Worm (Caenorhabditis elegans): ENCODE measurements around the gene B0336.12.

B0336.12 gene

DNA sequence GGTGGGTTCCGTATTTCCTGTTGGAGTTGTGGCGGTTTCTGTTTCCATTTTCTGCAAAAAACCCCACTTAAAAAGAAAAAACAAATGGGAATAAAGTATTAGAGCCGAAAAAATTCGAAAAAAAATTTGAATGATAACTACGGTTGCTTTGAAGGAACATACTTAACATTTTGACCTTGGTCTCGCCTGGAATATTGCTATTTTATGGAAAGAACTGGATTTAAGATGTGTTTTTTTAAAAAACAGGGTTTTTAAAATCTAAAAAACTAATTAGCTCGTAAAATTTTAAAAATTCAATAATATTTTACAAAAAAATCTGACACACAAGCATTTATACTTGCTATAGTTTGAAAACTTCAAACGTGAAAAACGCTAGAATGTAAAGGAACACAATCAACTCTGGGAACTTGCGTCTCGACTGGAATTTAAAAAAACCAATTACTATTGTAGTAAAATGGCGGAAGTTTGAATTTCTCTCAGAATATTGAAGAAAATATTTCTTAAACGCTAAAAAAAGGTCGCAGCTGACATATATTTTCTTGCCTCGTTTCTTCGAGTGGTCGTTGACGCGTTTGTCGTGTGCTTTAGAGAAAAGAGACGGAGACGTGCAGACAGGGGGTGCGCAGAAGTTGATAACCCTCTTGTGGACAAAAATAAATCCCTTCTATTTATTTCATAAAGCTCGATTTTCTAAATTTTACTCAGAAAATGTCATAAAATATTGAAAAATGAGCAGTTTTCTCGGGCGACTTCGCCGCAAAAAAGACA, 11.8 kb downstream of the B0336.12 start, which contains the start of the genes lgg-3 and rgs-5:
TSS of gene lgg-3 (minus strand) at position 51 of the 768 bp plus-strand sequence.
TSS of gene rgs-5 (plus strand) at position 593 of the 768 bp plus-strand sequence.
- TF ChIP-seq isw-1 (GFP tag; IDR thresholded peaks at IDR 0.05) (no peak), nhr-28 (tag; optimal IDR thresholded peaks at IDR 0.05) (no peak), fkh-8 (tag; optimal IDR thresholded peaks at IDR 0.05) (peak; percentile 1), Y116A8C.19 (tag; optimal IDR thresholded peaks at IDR 0.05; ENCODE audit: borderline replicate concordance) (no peak), skn-1 (tag; optimal IDR thresholded peaks at IDR 0.05) (no peak), nhr-20 (tag; optimal IDR thresholded peaks at IDR 0.05) (peak; percentile 3), mep-1 (tag; optimal IDR thresholded peaks at IDR 0.05) (peak; percentile 15), aha-1 (tag; optimal IDR thresholded peaks at IDR 0.05) (no peak), lin-15B (tag; optimal IDR thresholded peaks at IDR 0.05) (peak; percentile 18), unc-98 (GFP tag; IDR thresholded peaks at IDR 0.05) (no peak), nhr-11 (tag; optimal IDR thresholded peaks at IDR 0.05) (no peak), mdl-1 (tag; optimal IDR thresholded peaks at IDR 0.05) (peak in 1 of 2 experiments; percentile 8), fos-1 (tag; optimal IDR thresholded peaks at IDR 0.05) (no peak), nhr-237 (tag; optimal IDR thresholded peaks at IDR 0.05) (no peak), rnt-1 (tag; optimal IDR thresholded peaks at IDR 0.05) (peak; percentile 34), fkh-10 (GFP tag; optimal IDR thresholded peaks at IDR 0.05) (no peak), lsy-2 (tag; optimal IDR thresholded peaks at IDR 0.05) (peak; percentile 30 to 62), nhr-71 (tag; optimal IDR thresholded peaks at IDR 0.05) (peak; percentile 46), lin-35 (GFP tag; optimal IDR thresholded peaks at IDR 0.05) (peak; percentile 10 to 70), elt-3 (tag; optimal IDR thresholded peaks at IDR 0.05) (peak in 1 of 6 experiments; percentile 28), irx-1 (tag; optimal IDR thresholded peaks at IDR 0.05) (no peak), hlh-17 (GFP tag; optimal IDR thresholded peaks at IDR 0.05; ENCODE audit: borderline replicate concordance) (no peak), C16A3.4 (tag; optimal IDR thresholded peaks at IDR 0.05) (peak; percentile 27), blmp-1 (tag; optimal IDR thresholded peaks at IDR 0.05) (peak; percentile 20), F16B12.6 (tag; optimal IDR thresholded peaks at IDR 0.05) (no peak), nhr-85 (tag) (peak; percentile 17), ceh-82 (tag; optimal IDR thresholded peaks at IDR 0.05) (peak in 1 of 3 experiments; percentile 34), efl-1 (optimal IDR thresholded peaks at IDR 0.05) (peak; percentile 50 to 70), efl-1 (GFP tag; optimal IDR thresholded peaks at IDR 0.05 in 1 of 2) (peak; percentile 47 to 93), dpl-1 (GFP tag; optimal IDR thresholded peaks at IDR 0.05) (peak; percentile 14 to 64 (median 48)), snu-23 (GFP tag; optimal IDR thresholded peaks at IDR 0.05) (peak; percentile 30)

DNA sequence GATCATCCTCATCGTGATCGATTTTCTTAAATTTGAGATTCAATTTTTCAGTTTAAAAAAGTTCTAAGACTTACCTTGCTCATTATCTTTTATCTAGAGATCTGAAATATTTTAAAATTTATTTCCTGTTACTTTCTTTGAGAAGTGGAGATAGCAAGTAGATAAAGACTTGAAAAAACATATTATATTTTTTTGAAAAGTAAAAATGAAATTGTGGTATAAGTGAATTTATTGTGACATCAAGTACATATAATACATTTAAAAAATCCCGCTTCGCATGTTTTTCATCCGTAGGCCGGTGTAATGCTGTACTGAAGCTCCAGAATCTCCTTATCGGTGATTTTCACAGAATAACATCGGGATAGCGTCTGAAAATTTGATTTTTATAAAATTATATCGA, 12.7 kb downstream of the B0336.12 start, which contains the start of gene B0336.7:
TSS of gene B0336.7 (minus strand) at position 101 of the 400 bp plus-strand sequence.
- TF ChIP-seq unc-62 (GFP tag; optimal IDR thresholded peaks at IDR 0.05) (no peak), lin-13 (GFP tag; optimal IDR thresholded peaks at IDR 0.05) (no peak), skn-1 (tag; optimal IDR thresholded peaks at IDR 0.05) (no peak), C04F5.9 (tag; optimal IDR thresholded peaks at IDR 0.05) (no peak), pag-3 (tag; optimal IDR thresholded peaks at IDR 0.05; ENCODE audit: borderline replicate concordance, insufficient read depth) (no peak), ceh-63 (GFP tag; optimal IDR thresholded peaks at IDR 0.05) (no peak), ceh-88 (GFP tag; IDR thresholded peaks at IDR 0.05) (no peak), nhr-90 (tag; optimal IDR thresholded peaks at IDR 0.05; ENCODE audit: poor library complexity) (no peak), sox-4 (tag; optimal IDR thresholded peaks at IDR 0.05) (no peak), unc-30 (tag; optimal IDR thresholded peaks at IDR 0.05) (no peak), dsc-1 (tag; optimal IDR thresholded peaks at IDR 0.05) (no peak), F16B12.6 (tag; optimal IDR thresholded peaks at IDR 0.05) (no peak), ztf-4 (tag; optimal IDR thresholded peaks at IDR 0.05) (no peak)

All from whole organism, L1 larva.